Fruit fly (Drosophila melanogaster): Measurements from ENCODE around the gene Fdh.

Fdh gene

dm6 chr3R:10875515-10876434 is 3.6 kb upstream of the Fdh start, which contains the start of gene Sodh2:
Gene Sodh2 (plus strand): TSS chr3R:10876384.
- peak; percentile 93 for TF ChIP-seq noc (tag; optimal IDR thresholded peaks at IDR 0.05)

DNA sequence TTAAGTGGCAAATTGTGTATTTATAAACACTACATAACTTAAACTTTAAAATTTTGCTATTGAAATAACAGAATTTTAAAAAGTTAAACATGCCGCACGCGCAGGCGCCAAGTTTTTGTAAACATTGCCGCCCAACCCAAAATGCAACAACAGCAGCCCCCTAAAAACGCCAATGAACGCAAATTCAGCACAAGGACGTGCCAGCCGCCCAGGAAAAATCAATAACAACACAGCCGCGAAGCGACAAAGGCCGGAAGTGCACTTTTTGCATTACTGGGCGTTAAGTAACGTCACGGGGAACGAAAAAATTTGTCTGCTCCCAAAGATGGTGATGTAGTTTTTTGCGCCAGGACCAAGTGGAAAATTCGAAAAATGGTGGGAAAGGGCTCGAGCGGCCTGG is 639 bp upstream of the Fdh start, which contains the start of gene CG4596:
Gene CG4596 (plus strand): TSS at position 219 of the 400 bp plus-strand sequence.
- TF ChIP-seq noc (tag; optimal IDR thresholded peaks at IDR 0.05), result no peak

DNA sequence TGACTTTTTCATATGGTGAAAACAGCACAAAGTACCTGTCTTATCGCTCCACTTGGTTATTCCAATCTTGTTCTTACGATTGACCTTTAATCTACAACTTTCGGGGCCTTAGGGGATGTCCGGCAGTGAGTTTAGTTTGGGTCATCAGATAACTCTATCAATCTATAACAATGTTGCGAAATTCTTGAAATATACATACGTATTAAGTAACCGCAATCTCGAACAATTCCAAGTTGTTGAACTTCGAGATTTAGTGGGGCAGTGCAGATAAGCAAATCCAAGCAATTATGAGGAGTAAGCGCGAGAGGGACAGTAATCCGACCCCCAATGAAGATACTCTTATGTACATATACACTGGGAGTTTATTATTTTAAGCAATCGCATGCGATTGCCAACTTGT is 1.6 kb downstream of the Fdh start:
- TF ChIP-seq noc (tag; optimal IDR thresholded peaks at IDR 0.05), result peak; percentile 81

dm6 chr3R:10868427-10868962 is 3.7 kb downstream of the Fdh start, which contains the start of the genes SelR and Tsp86D:
Gene SelR (minus strand): TSS chr3R:10868642.
Gene Tsp86D (plus strand): TSS chr3R:10868708.
- peak; percentile 92 for TF ChIP-seq noc (tag; optimal IDR thresholded peaks at IDR 0.05)

DNA sequence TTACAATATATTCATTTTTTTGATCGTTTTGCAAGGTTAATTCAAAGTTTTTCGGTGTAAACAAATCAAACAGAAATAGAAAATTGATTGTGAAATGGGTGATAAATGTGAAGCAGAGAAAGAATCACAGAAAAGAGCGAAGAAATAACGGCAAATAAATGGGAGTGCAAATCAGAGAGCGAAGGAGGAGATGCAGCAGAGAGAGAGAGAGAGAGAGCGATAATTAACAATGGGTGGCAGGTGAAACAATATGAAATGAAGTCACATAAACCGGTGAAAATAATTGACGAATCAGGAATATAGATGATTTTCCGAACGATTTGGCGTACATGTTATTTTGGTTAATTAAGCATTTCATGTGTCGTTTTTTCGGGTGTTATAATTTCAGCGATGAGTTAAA is 8.2 kb downstream of the Fdh start:
- TF ChIP-seq noc (tag; optimal IDR thresholded peaks at IDR 0.05), result no peak

DNA sequence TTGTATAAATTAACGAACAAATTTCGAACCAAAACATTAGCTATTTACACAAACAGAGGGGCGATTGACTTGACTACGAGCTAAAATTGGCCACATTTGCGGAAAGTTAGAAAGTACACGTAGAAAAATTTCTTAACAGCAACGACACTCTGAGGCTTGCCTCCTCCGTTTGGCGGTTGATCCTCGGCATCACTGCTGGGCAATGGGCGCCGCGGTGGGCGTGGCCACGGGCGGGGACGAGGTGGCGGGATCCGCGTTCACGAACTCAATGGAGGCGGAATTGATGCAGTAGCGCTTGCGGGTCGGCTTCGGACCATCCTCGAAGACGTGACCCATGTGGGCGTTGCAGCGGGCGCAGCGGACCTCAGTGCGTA is 8.7 kb downstream of the Fdh start:
- no peak for TF ChIP-seq noc (tag; optimal IDR thresholded peaks at IDR 0.05)

DNA sequence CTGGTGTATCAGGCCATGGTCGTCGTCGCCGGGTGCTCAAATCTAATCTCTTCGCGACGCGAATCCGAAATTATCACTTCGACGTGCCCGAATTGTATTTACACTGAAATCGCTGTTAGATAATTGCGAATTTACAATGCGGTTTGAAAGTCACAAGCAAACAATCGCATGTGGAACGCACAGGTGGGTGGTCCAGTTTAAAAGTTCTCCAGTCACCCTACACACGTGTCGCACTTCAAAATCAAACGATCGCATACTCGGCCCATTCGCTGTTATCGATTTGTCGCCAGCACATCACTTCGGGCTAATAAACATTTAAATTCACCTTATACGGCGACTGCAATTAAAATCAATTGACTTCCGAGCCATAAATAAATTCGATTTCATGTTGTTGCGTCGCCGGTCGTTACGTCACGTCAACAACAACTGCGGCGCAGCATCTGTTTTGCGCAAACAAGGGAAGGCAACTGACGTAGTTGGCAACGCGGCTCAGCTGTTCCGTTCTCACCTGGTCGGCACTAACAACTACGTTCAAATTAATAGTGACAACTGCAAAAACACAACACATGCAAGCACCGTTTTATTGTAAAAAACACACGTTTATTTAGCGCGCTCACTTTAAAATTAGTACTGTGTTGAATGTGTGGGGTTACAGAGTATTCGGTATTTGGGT is 9.3 kb downstream of the Fdh start, which contains the start of gene CG6574:
Gene CG6574 (minus strand): TSS at position 216 of the 673 bp plus-strand sequence.
- TF ChIP-seq noc (tag; optimal IDR thresholded peaks at IDR 0.05), result peak; percentile 46

DNA sequence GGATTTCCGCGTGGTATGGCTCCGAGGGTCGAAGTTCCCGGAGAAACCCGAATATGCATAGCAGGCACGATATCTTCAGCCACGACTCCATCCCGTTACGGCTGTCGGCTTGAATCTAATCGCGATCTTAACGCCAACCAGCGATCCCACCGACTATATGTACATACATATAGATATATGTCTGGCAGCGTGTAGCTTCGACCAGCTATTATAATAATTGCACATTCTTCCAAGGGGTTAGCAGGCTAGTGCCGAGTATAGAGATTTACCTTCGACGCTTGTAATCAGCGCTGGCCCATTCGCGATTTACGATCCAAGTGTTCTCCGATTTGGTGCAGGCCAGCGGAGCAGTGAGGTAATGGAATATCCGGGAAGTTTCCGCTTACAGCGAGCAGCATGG is 12.5 kb downstream of the Fdh start, which contains the start of gene CG14694:
Gene CG14694 (minus strand): TSS at position 101 of the 400 bp plus-strand sequence.
- no peak for TF ChIP-seq noc (tag; optimal IDR thresholded peaks at IDR 0.05)

DNA sequence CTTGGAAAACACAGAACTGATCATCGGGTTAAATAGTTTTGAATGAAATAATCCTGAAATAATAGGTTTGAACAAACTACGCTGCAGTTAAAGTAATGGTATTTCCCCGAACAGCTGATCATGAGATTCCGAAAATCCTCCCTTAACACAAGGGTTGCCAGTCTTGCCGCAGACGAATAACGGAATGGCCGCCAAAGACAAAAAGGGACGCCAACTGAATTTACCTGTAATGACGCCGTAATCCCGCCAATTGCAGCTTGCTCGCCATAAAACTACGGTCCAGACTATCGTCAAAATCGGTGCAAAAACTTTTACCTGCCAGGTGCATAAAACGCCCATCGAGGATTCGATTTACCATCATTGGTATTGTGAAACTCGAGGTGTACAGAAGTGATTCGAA is 15.6 kb downstream of the Fdh start, which contains the start of gene CG4570:
Gene CG4570 (plus strand): TSS at position 190 of the 400 bp plus-strand sequence.
- TF ChIP-seq noc (tag; optimal IDR thresholded peaks at IDR 0.05), result no peak

DNA sequence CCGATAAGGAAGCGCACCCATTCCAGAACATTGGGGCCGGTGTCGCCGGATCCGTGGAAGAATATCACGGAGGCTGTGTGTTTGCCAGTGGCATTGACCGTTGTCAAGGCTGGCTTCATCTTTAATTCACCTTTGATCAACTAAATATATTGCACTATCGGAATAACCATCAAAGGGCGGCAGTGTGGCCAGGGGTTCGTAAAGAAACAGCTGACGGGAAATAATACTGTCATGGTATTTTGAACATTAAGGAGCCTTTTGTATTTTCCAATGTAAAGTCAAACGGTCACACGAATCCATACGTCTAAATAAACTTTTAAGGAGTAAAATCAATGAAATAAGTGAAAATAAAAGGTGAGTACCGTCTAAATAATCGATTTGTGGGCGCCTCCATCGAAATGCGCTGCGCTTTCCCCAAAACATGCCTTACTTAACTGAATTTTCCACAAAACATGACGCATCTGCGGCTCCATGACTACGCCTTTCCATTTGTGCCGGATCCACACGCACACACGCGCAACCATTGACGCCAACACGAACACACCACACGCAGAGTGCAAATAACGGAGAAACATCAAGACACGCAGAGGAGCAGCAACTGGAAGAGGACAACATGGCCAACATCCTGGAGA is 17.8 kb downstream of the Fdh start, which contains the start of the genes CG6567 and CG4511:
Gene CG6567 (minus strand): TSS at position 209 of the 632 bp plus-strand sequence.
Gene CG4511 (plus strand): TSS at position 259 of the 632 bp plus-strand sequence.
- TF ChIP-seq noc (tag; optimal IDR thresholded peaks at IDR 0.05), result peak; percentile 10

DNA sequence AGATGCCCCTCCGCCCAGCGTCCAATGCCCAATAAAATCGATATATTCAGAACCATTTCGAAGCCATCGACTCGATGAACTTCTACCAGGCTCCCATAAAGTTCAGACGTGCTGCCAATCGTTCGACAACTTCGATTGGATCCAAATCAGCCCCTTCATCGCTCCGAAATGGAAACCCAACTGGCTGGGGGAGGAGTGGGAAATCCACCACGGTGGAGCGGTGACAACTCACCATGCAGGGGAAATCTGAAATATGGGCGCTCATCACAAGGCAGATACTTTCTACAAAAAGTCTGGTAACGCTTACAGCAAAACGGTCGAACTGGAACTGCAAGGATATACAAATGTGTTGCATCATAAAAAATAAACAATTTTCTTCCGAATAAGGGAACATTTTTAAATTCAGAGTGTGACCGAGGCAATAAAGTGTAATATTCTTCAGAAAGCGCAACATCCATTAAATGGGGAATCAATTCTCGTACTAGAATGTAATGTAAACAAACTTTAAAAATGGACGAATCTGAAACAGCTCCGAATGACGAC is 19.9 kb downstream of the Fdh start, which contains the start of gene CG4565:
Gene CG4565 (plus strand): TSS at position 493 of the 543 bp plus-strand sequence.
- no peak for TF ChIP-seq noc (tag; optimal IDR thresholded peaks at IDR 0.05)

- no peak for TF ChIP-seq noc (tag; optimal IDR thresholded peaks at IDR 0.05)
Observed at dm6 chr3R:10850636-10851035, 21.5 kb downstream of the Fdh start.

DNA sequence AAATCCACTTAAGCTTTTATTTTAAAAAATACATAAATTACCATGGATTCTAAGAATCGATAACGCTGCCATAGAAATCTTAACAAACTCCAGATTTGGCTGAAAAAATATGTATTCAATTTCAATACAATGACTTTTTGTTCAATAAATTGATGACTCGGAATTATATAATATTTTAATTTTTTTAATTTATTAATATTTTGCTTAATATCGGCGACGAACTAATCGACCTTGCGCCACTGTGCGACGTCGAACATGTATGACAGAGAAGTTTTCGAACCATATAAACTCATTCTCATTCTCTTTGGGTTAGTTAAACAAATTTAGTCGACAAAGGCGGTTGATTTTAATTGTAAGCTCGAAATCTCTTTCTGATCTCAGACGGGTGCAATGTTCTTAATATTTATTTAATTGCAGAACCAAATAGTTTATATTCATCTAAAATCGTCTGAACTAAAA is 22.6 kb downstream of the Fdh start, which contains the start of gene CG42394:
Gene CG42394 (plus strand): TSS at position 311 of the 459 bp plus-strand sequence.
- peak; percentile 86 for TF ChIP-seq noc (tag; optimal IDR thresholded peaks at IDR 0.05)

- no peak for TF ChIP-seq noc (tag; optimal IDR thresholded peaks at IDR 0.05)
Observed at dm6 chr3R:10842422-10842821, 29.8 kb downstream of the Fdh start.

dm6 chr3R:10836924-10837323 is 35.3 kb downstream of the Fdh start:
- no peak for TF ChIP-seq noc (tag; optimal IDR thresholded peaks at IDR 0.05)

Data from whole organism, larva.